Worm (Caenorhabditis elegans) whole organism, early embryonic: ENCODE results near the gene F07E5.12.

Experiments used
- F13C5.2 ChIP-seq: sonication (generic microtip); optimal IDR thresholded peaks from 2 replicates; lab custom pipeline; 2017; ENCODE audit warnings: mild to moderate bottlenecking, missing genetic modification characterization, inconsistent platforms, missing compliant biosample characterization
- aly-1 ChIP-seq: sonication (generic microtip); optimal IDR thresholded peaks from 2 replicates; lab custom pipeline; 2016; ENCODE audit warnings: missing genetic modification characterization, missing compliant biosample characterization
- ama-1 ChIP-seq: fragments of 150-350 bp; optimal IDR thresholded peaks from 2 replicates; lab custom pipeline; 2014
- ceh-13 ChIP-seq: fragments of 200-800 bp; sonication (Bioruptor generic); optimal IDR thresholded peaks from 2 replicates; lab custom pipeline; 2018; ENCODE audit warnings: mild to moderate bottlenecking, missing genetic modification characterization, missing compliant biosample characterization
- ceh-36 ChIP-seq: sonication (generic microtip); optimal IDR thresholded peaks from 2 replicates; lab custom pipeline; 2016; ENCODE audit warnings: missing genetic modification characterization, inconsistent platforms, missing compliant biosample characterization
- ets-7 ChIP-seq: sonication (generic microtip); optimal IDR thresholded peaks from 2 replicates; lab custom pipeline; 2016; ENCODE audit warnings: missing genotype, missing genetic modification characterization, missing compliant biosample characterization
- flt-1 ChIP-seq: fragments of 200-800 bp; sonication (Bioruptor generic); IDR thresholded peaks from 2 replicates; pipeline ENCODE4 v1.3.6; 2022; ENCODE audit warnings: missing genetic modification characterization, missing compliant biosample characterization
- hmbx-1 ChIP-seq: sonication (generic microtip); optimal IDR thresholded peaks from 2 replicates; lab custom pipeline; 2016; ENCODE audit warnings: mild to moderate bottlenecking, missing genetic modification characterization, missing compliant biosample characterization
- scrt-1 ChIP-seq: fragments of 200-800 bp; sonication (Bioruptor generic); IDR thresholded peaks from 2 replicates; pipeline ENCODE4 v1.3.6; 2022; ENCODE audit warnings: missing genetic modification characterization, missing compliant biosample characterization
- tbx-37 ChIP-seq: fragments of 200-800 bp; sonication (Bioruptor generic); conservative IDR thresholded peaks from 2 replicates; pipeline ENCODE4 v1.3.6; 2022; ENCODE audit warnings: missing genetic modification reagents, missing genetic modification characterization, missing compliant biosample characterization

DNA sequence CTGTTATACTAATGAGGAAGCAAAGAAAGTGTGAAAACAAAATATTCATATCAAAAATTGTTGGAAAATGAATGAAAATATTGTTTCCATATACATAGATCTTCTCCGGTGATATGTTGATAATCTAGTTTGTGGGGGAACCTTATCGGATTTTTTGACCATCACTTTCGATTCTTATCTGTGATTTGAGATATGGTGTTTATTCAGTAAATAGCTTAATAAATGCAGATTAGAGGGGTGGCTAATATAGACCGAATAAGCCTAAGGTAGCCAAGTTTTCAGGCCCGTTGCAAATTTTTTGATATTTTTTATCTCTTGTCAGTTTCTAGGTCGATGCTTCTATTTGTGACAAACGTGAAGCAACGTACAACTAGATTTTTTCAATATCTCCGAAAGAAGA, 3.7 kb downstream of the F07E5.12 start, which contains the start of gene F07E5.7:
- TF ChIP-seq ama-1 (lab: Kevin White, UChicago) (no peak), flt-1 (GFP tag; lab: Robert Waterston, UW) (no peak), scrt-1 (GFP tag; lab: Robert Waterston, UW) (no peak), F13C5.2 (tag; lab: Kevin White, UChicago) (no peak), aly-1 (tag; lab: Kevin White, UChicago) (no peak), ceh-36 (no peak), tbx-37 (no peak), hmbx-1 (no peak), ceh-13 (GFP tag; lab: Kevin White, UChicago) (no peak), ets-7 (no peak)
